Fruit fly (Drosophila melanogaster) whole organism, embryonic: ENCODE measurements around the gene ida.
A peak's percentile ranks its signal among the peaks of the same experiment; 100 is the strongest.

Experiments used
- Atf-2 ChIP-seq: fragments of 200-800 bp; sonication (Bioruptor generic); optimal IDR thresholded peaks from 2 replicates; lab custom pipeline; 2016; ENCODE audit warnings: missing biosample characterization, missing genetic modification characterization
- CG10543 ChIP-seq: fragments of 200-800 bp; sonication (Bioruptor generic); optimal IDR thresholded peaks from 3 replicates; lab custom pipeline; 2017; ENCODE audit warnings: missing biosample characterization, mild to moderate bottlenecking, missing genetic modification characterization, moderate library complexity
- CG11398 ChIP-seq: fragments of 200-800 bp; sonication (Bioruptor generic); optimal IDR thresholded peaks from 2 replicates; lab custom pipeline; 2016; ENCODE audit warnings: missing biosample characterization, missing genetic modification characterization
- CG12942 ChIP-seq: fragments of 200-800 bp; sonication (Bioruptor generic); optimal IDR thresholded peaks from 3 replicates; lab custom pipeline; 2016; ENCODE audit warnings: missing biosample characterization, missing genetic modification characterization
- CG13123 ChIP-seq: fragments of 200-800 bp; sonication (Bioruptor generic); optimal IDR thresholded peaks from 2 replicates; lab custom pipeline; 2016; ENCODE audit warnings: missing biosample characterization, missing genetic modification characterization
- CG13296 ChIP-seq: fragments of 200-800 bp; sonication (Bioruptor generic); optimal IDR thresholded peaks from 3 replicates; lab custom pipeline; 2018; ENCODE audit warnings: missing biosample characterization, mild to moderate bottlenecking, missing genetic modification characterization
- CG13775 ChIP-seq: fragments of 200-800 bp; sonication (Bioruptor generic); optimal IDR thresholded peaks from 3 replicates; lab custom pipeline; 2017; ENCODE audit warnings: missing biosample characterization, mild to moderate bottlenecking, missing genetic modification characterization
- CG1529 ChIP-seq: fragments of 200-800 bp; sonication (Bioruptor generic); optimal IDR thresholded peaks from 3 replicates; lab custom pipeline; 2018; ENCODE audit warnings: missing biosample characterization, missing genetic modification characterization
- CG34376 ChIP-seq: fragments of 200-800 bp; sonication (Bioruptor generic); optimal IDR thresholded peaks from 2 replicates; lab custom pipeline; 2018; ENCODE audit warnings: missing biosample characterization, mild to moderate bottlenecking, missing genetic modification characterization
- CG8089 ChIP-seq: fragments of 200-800 bp; sonication (Bioruptor generic); optimal IDR thresholded peaks from 3 replicates; lab custom pipeline; 2016; ENCODE audit warnings: missing biosample characterization, missing genetic modification characterization
- CG9932 ChIP-seq: fragments of 200-800 bp; sonication (Bioruptor generic); IDR thresholded peaks from 2 replicates; pipeline ENCODE4 v1.3.6; 2022; ENCODE audit warnings: missing biosample characterization, missing genetic modification characterization
- Chrac-16 ChIP-seq: fragments of 200-800 bp; sonication (Bioruptor generic); optimal IDR thresholded peaks from 3 replicates; lab custom pipeline; 2016; ENCODE audit warnings: missing biosample characterization, missing genetic modification characterization
- CrebB ChIP-seq: fragments of 200-800 bp; sonication (Bioruptor generic); optimal IDR thresholded peaks from 3 replicates; lab custom pipeline; 2018; ENCODE audit warnings: missing biosample characterization, mild to moderate bottlenecking, missing genetic modification characterization
- D ChIP-seq, 2 experiments: fragments of 200-800 bp in 1 of 2; fragments of >200 bp in 1 of 2; sonication (Bioruptor generic) in 1 of 2; optimal IDR thresholded peaks; 2 replicates in 1 of 2; 3 replicates in 1 of 2; lab custom pipeline; 2017; ENCODE audit warnings: mild to moderate bottlenecking in 1 of 2, missing biosample characterization in 1 of 2, missing genetic modification characterization in 1 of 2, missing genetic modification reagents in 1 of 2
- Ets97D ChIP-seq: fragments of 200-800 bp; sonication (Bioruptor generic); optimal IDR thresholded peaks from 3 replicates; lab custom pipeline; 2016; ENCODE audit warnings: missing biosample characterization, missing genetic modification characterization
- GATAe ChIP-seq: fragments of 200-800 bp; sonication (Bioruptor generic); conservative IDR thresholded peaks from 2 replicates; pipeline ENCODE4 v1.3.6; 2022; ENCODE audit warnings: missing biosample characterization, missing genetic modification characterization
- NFAT ChIP-seq: fragments of 200-800 bp; sonication (Bioruptor generic); IDR thresholded peaks from 2 replicates; pipeline ENCODE4 v1.3.6; 2022; ENCODE audit warnings: missing biosample characterization, missing genetic modification characterization
- Nf-YC ChIP-seq: fragments of 200-800 bp; optimal IDR thresholded peaks from 3 replicates; lab custom pipeline; 2019; ENCODE audit warnings: missing biosample characterization, mild to moderate bottlenecking, missing genetic modification characterization, moderate library complexity
- PHDP ChIP-seq: fragments of 200-800 bp; sonication (Bioruptor generic); optimal IDR thresholded peaks from 3 replicates; lab custom pipeline; 2018; ENCODE audit warnings: missing biosample characterization, mild to moderate bottlenecking, missing genetic modification characterization, moderate library complexity
- Scr ChIP-seq: fragments of 200-800 bp; sonication (Bioruptor generic); IDR thresholded peaks from 2 replicates; pipeline ENCODE4 v1.3.6; 2022; ENCODE audit warnings: missing biosample characterization, missing genetic modification characterization; ENCODE audit not compliant: partially characterized antibody
- Sox100B ChIP-seq: fragments of 200-800 bp; sonication (Bioruptor generic); optimal IDR thresholded peaks from 3 replicates; lab custom pipeline; 2018; ENCODE audit warnings: missing biosample characterization, mild to moderate bottlenecking, missing genetic modification characterization
- Ssrp ChIP-seq: fragments of 200-800 bp; sonication (Bioruptor generic); optimal IDR thresholded peaks from 2 replicates; lab custom pipeline; 2018; ENCODE audit warnings: missing biosample characterization, mild to moderate bottlenecking, missing genetic modification characterization, moderate library complexity
- ab ChIP-seq: fragments of 200-800 bp; sonication (Bioruptor generic); optimal IDR thresholded peaks from 2 replicates; lab custom pipeline; 2016; ENCODE audit warnings: missing biosample characterization, missing genetic modification characterization
- aop ChIP-seq: fragments of 200-800 bp; sonication (Bioruptor generic); IDR thresholded peaks from 2 replicates; pipeline ENCODE4 v1.3.6; 2022; ENCODE audit warnings: missing biosample characterization, missing genetic modification characterization
- ato ChIP-seq: fragments of 200-800 bp; sonication (Bioruptor generic); IDR thresholded peaks from 2 replicates; pipeline ENCODE4 v1.3.6; 2022; ENCODE audit warnings: missing biosample characterization, missing genetic modification characterization; ENCODE audit not compliant: partially characterized antibody
- bab2 ChIP-seq: fragments of 200-800 bp; sonication (Bioruptor generic); optimal IDR thresholded peaks from 2 replicates; lab custom pipeline; 2016; ENCODE audit warnings: missing biosample characterization, missing genetic modification characterization
- ci ChIP-seq: fragments of 200-800 bp; sonication (Bioruptor generic); IDR thresholded peaks from 3 replicates; pipeline ENCODE4 v1.3.6; 2022; ENCODE audit warnings: missing biosample characterization, missing genetic modification characterization
- croc ChIP-seq: fragments of 200-800 bp; sonication (Bioruptor generic); conservative IDR thresholded peaks from 3 replicates; pipeline ENCODE4 v1.3.6; 2022; ENCODE audit warnings: missing biosample characterization, missing genetic modification characterization
- cwo ChIP-seq: fragments of 200-800 bp; sonication (Bioruptor generic); optimal IDR thresholded peaks from 3 replicates; lab custom pipeline; 2017; ENCODE audit warnings: missing biosample characterization, missing genetic modification characterization, mild to moderate bottlenecking, moderate library complexity, missing genetic modification reagents
- disco-r ChIP-seq: fragments of 200-800 bp; sonication (Bioruptor generic); optimal IDR thresholded peaks from 2 replicates; lab custom pipeline; 2016; ENCODE audit warnings: missing biosample characterization, missing genetic modification characterization
- dpn ChIP-seq, 2 experiments: fragments of 200-800 bp; sonication (Bioruptor generic); optimal IDR thresholded peaks; 3 replicates each; lab custom pipeline; 2016; ENCODE audit warnings: missing biosample characterization in 2 of 2, missing genetic modification characterization in 2 of 2
- ems ChIP-seq: fragments of 200-800 bp; sonication (Bioruptor generic); optimal IDR thresholded peaks from 3 replicates; lab custom pipeline; 2016; ENCODE audit warnings: missing biosample characterization, missing genetic modification characterization
- ftz-f1 ChIP-seq: fragments of 200-800 bp; sonication (Bioruptor generic); optimal IDR thresholded peaks from 2 replicates; lab custom pipeline; 2016; ENCODE audit warnings: missing biosample characterization, missing genetic modification characterization
- insv ChIP-seq, 2 experiments: fragments of 200-800 bp; sonication (Bioruptor generic); optimal IDR thresholded peaks; 3 replicates each; lab custom pipeline; 2016 to 2018; ENCODE audit warnings: missing biosample characterization in 2 of 2, missing genetic modification characterization in 2 of 2
- jumu ChIP-seq: fragments of 200-800 bp; sonication (Bioruptor generic); optimal IDR thresholded peaks from 3 replicates; lab custom pipeline; 2016; ENCODE audit warnings: missing biosample characterization, missing genetic modification characterization
- klu ChIP-seq: fragments of 200-800 bp; sonication (Bioruptor generic); IDR thresholded peaks from 2 replicates; pipeline ENCODE4 v1.3.6; 2022; ENCODE audit warnings: missing biosample characterization, missing genetic modification characterization
- knrl ChIP-seq: fragments of 200-800 bp; sonication (Bioruptor generic); IDR thresholded peaks from 3 replicates; pipeline ENCODE4 v1.3.6; 2022; ENCODE audit warnings: missing biosample characterization, missing genetic modification characterization; ENCODE audit not compliant: partially characterized antibody
- mirr ChIP-seq: fragments of 200-800 bp; sonication (Bioruptor generic); optimal IDR thresholded peaks from 3 replicates; lab custom pipeline; 2018; ENCODE audit warnings: missing biosample characterization, mild to moderate bottlenecking, missing genetic modification characterization
- pnt ChIP-seq: fragments of 200-800 bp; sonication (Bioruptor generic); optimal IDR thresholded peaks from 3 replicates; lab custom pipeline; 2016; ENCODE audit warnings: missing biosample characterization, missing genetic modification characterization
- pzg ChIP-seq: fragments of 200-800 bp; sonication (Bioruptor generic); optimal IDR thresholded peaks from 3 replicates; lab custom pipeline; 2018; ENCODE audit warnings: missing biosample characterization, mild to moderate bottlenecking, missing genetic modification characterization, moderate library complexity
- sens-2 ChIP-seq: fragments of 200-800 bp; sonication (Bioruptor generic); IDR thresholded peaks from 2 replicates; pipeline ENCODE4 v1.3.6; 2022; ENCODE audit warnings: missing biosample characterization, missing genetic modification characterization
- slp2 ChIP-seq: fragments of 200-800 bp; sonication (Bioruptor generic); optimal IDR thresholded peaks from 2 replicates; lab custom pipeline; 2016; ENCODE audit warnings: missing biosample characterization, missing genetic modification characterization
- sob ChIP-seq: fragments of 200-800 bp; sonication (Bioruptor generic); IDR thresholded peaks from 2 replicates; pipeline ENCODE4 v1.3.6; 2022; ENCODE audit warnings: missing biosample characterization, missing genetic modification characterization
- sqz ChIP-seq: fragments of 200-800 bp; sonication (Bioruptor generic); optimal IDR thresholded peaks from 3 replicates; lab custom pipeline; 2018; ENCODE audit warnings: missing biosample characterization, mild to moderate bottlenecking, missing genetic modification characterization
- stwl ChIP-seq: fragments of 200-800 bp; sonication (Bioruptor generic); optimal IDR thresholded peaks from 3 replicates; lab custom pipeline; 2018; ENCODE audit warnings: missing biosample characterization, mild to moderate bottlenecking, missing genetic modification characterization, moderate library complexity
- tin ChIP-seq: fragments of 200-800 bp; sonication (Bioruptor generic); optimal IDR thresholded peaks from 3 replicates; lab custom pipeline; 2016; ENCODE audit warnings: missing biosample characterization, missing genetic modification characterization
- twi ChIP-seq: fragments of 200-800 bp; optimal IDR thresholded peaks from 2 replicates; lab custom pipeline; 2019; ENCODE audit warnings: missing biosample characterization, mild to moderate bottlenecking, missing genetic modification characterization, moderate library complexity
- unpg ChIP-seq: fragments of 200-800 bp; sonication (Bioruptor generic); optimal IDR thresholded peaks from 3 replicates; lab custom pipeline; 2018; ENCODE audit warnings: missing biosample characterization, mild to moderate bottlenecking, missing genetic modification characterization, moderate library complexity
- zfh2 ChIP-seq: fragments of 200-800 bp; sonication (Bioruptor generic); optimal IDR thresholded peaks from 2 replicates; lab custom pipeline; 2016; ENCODE audit warnings: missing biosample characterization, missing genetic modification characterization

The ida gene

DNA sequence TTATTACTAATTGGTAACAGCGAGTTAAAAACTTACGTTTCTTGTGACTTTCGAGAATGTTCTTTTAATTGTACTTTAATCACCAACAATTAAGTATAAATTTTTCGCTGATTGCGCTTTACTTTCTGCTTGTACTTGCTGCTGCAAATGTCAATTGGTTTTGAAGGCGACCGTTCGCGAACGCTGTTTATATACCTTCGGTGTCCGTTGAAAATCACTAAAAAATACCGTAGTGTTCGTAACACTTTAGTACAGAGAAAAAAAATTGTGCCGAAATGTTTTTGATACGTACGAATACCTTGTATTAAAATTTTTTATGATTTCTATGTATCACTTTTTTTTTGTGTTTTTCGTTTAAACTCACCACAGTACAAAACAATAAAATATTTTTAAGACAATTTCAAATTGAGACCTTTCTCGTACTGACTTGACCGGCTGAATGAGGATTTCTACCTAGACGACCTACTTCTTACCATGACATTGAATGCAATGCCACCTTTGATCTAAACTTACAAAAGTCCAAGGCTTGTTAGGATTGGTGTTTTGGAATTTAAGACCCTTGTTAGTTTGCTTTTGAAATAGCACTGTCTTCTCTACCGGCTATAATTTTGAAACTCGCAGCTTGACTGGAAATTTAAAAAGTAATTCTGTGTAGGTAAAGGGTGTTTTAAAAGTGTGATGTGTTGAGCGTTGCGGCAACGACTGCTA, 2.5 kb upstream of the ida start, which contains the start of gene Ubi-p63E (continued):
- TF ChIP-seq croc, result peak; percentile 54; the same call in 2 of the 3 replicates
- TF ChIP-seq sob (GFP tag; lab: Robert Waterston, UW), result no peak
- peak; percentile 64 to 72 for TF ChIP-seq dpn (GFP tag; optimal IDR thresholded peaks at IDR 0.05; lab: Kevin White, UChicago)
- TF ChIP-seq ab (GFP tag; lab: Kevin White, UChicago), result peak; percentile 13
- TF ChIP-seq Nf-YC (tag; lab: Kevin White, UChicago), result peak; percentile 33
- TF ChIP-seq twi (tag; lab: Kevin White, UChicago), result peak; percentile 18
- TF ChIP-seq CG13775 (GFP tag; lab: Kevin White, UChicago), result peak; percentile 71
- TF ChIP-seq zfh2 (GFP tag; lab: Kevin White, UChicago), result peak; percentile 50
- peak; percentile 40 for TF ChIP-seq CG1529 (GFP tag; lab: Kevin White, UChicago)
- TF ChIP-seq slp2 (GFP tag; lab: Kevin White, UChicago), result peak; percentile 80
- TF ChIP-seq NFAT (GFP tag; lab: Robert Waterston, UW), result no peak
- peak; percentile 8 for TF ChIP-seq cwo (GFP tag; lab: Kevin White, UChicago)
- TF ChIP-seq insv (GFP tag; optimal IDR thresholded peaks at IDR 0.05; lab: Kevin White, UChicago), result peak in 1 of 2 experiments; percentile 35
- TF ChIP-seq knrl (GFP tag; lab: Robert Waterston, UW), result no peak
- peak; percentile 61 for TF ChIP-seq pnt (GFP tag; lab: Kevin White, UChicago)
- TF ChIP-seq CG9932 (GFP tag; lab: Robert Waterston, UW), result no peak
- peak; percentile 55 for TF ChIP-seq ems (GFP tag; lab: Kevin White, UChicago)
- TF ChIP-seq CG8089 (GFP tag; lab: Kevin White, UChicago), result peak; percentile 35
- peak; percentile 82 for TF ChIP-seq ftz-f1 (GFP tag; lab: Kevin White, UChicago)
- TF ChIP-seq PHDP (tag; lab: Kevin White, UChicago), result peak; percentile 62
- TF ChIP-seq mirr (GFP tag; lab: Kevin White, UChicago), result peak; percentile 44
- TF ChIP-seq Scr (GFP tag; lab: Robert Waterston, UW), result no peak
- TF ChIP-seq aop (GFP tag; lab: Robert Waterston, UW), result no peak
- peak; percentile 74 for TF ChIP-seq sqz (GFP tag; lab: Kevin White, UChicago)
- no peak for TF ChIP-seq ci
- TF ChIP-seq CG13296 (GFP tag; lab: Kevin White, UChicago), result peak; percentile 43
- peak; percentile 76 for TF ChIP-seq bab2 (GFP tag; lab: Kevin White, UChicago)
- TF ChIP-seq CrebB, result peak; percentile 48
- TF ChIP-seq Chrac-16, result peak; percentile 52
- peak; percentile 66 for TF ChIP-seq CG34376 (GFP tag; lab: Kevin White, UChicago)
- no peak for TF ChIP-seq GATAe (GFP tag; lab: Robert Waterston, UW)
- TF ChIP-seq D (optimal IDR thresholded peaks at IDR 0.05; lab: Kevin White, UChicago), result no peak
- TF ChIP-seq D (GFP tag; optimal IDR thresholded peaks at IDR 0.05; lab: Kevin White, UChicago), result peak; percentile 57
- peak; percentile 60 for TF ChIP-seq Atf-2 (GFP tag; lab: Kevin White, UChicago)
- peak; percentile 72 for TF ChIP-seq CG12942 (GFP tag; lab: Kevin White, UChicago)
- no peak for TF ChIP-seq CG13123 (GFP tag; lab: Kevin White, UChicago)
- TF ChIP-seq Ets97D (GFP tag; lab: Kevin White, UChicago), result peak; percentile 53
- peak; percentile 80 for TF ChIP-seq CG10543
- peak; percentile 42 for TF ChIP-seq disco-r (GFP tag; lab: Kevin White, UChicago)
- TF ChIP-seq stwl (tag; lab: Kevin White, UChicago), result peak; percentile 22
- no peak for TF ChIP-seq klu (GFP tag; lab: Robert Waterston, UW)
- peak; percentile 22 for TF ChIP-seq CG11398 (GFP tag; lab: Kevin White, UChicago)
- no peak for TF ChIP-seq sens-2
- peak; percentile 60 for TF ChIP-seq unpg (GFP tag; lab: Kevin White, UChicago)
- TF ChIP-seq jumu, result peak; percentile 50
- no peak for TF ChIP-seq ato
- TF ChIP-seq Ssrp (tag; lab: Kevin White, UChicago), result peak; percentile 28
- peak; percentile 58 for TF ChIP-seq tin
- peak; percentile 65 for TF ChIP-seq Sox100B (GFP tag; lab: Kevin White, UChicago)
- peak; percentile 59 for TF ChIP-seq pzg (GFP tag; lab: Kevin White, UChicago)
